Fruit fly (Drosophila melanogaster): ENCODE results near the gene CG4942.

CG4942 gene

DNA sequence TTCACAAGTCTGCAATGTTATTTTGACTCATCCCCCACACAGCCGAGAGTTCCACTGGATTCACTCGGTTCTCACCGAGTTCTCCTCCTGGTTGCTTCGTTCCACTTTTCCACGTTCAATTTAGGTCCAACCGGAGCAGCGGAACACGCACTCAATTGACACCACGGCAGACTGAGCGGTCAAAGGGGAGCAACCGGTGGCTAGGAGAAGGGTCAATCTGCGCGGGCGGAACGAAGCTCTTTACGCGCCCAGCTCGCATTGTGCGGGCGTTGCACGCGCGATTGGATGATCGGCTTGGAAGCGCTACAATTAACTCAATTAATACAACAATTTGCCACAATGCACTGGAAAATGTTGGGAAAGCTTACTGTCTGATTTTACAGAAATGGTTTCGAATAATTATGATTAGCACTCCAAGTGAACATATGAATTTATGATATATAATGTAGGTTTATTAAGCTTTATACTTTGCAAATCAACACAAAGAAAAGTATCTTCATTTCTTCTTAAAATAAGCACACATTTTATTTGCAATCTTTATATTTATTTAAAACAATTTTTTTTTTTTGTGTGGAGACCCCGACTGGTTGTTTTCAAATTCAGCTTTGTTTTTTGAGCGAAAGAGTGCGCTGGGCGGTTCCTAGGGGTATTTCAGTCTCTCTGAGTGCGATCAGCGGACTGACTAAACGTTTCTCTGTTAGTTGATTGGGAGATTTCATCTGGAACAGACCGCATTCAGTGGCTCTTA is 19.6 kb downstream of the CG4942 start, which contains the start of gene CG32032:
TSS of gene CG32032 (plus strand) at position 698 of the 748 bp plus-strand sequence.
- no peak for TF ChIP-seq esn (GFP tag; optimal IDR thresholded peaks at IDR 0.05)
- no peak for TF ChIP-seq Eip75B (GFP tag; optimal IDR thresholded peaks at IDR 0.05)
- TF ChIP-seq Met (GFP tag; optimal IDR thresholded peaks at IDR 0.05), result no peak
- peak; percentile 11 for TF ChIP-seq CG6808 (GFP tag; optimal IDR thresholded peaks at IDR 0.05)
- no peak for TF ChIP-seq fd85E (GFP tag; optimal IDR thresholded peaks at IDR 0.05)
- TF ChIP-seq Sox15 (GFP tag; optimal IDR thresholded peaks at IDR 0.05), result no peak
- no peak for TF ChIP-seq CG11902 (GFP tag; optimal IDR thresholded peaks at IDR 0.05)
- TF ChIP-seq Hr39 (GFP tag; optimal IDR thresholded peaks at IDR 0.05), result no peak
- peak; percentile 21 for TF ChIP-seq net (GFP tag; optimal IDR thresholded peaks at IDR 0.05)
- no peak for TF ChIP-seq fd59A (GFP tag; optimal IDR thresholded peaks at IDR 0.05)
- TF ChIP-seq Lpt (GFP tag; optimal IDR thresholded peaks at IDR 0.05), result no peak
- peak; percentile 18 for TF ChIP-seq CG8632 (GFP tag; optimal IDR thresholded peaks at IDR 0.05)
- TF ChIP-seq ss (GFP tag; optimal IDR thresholded peaks at IDR 0.05), result no peak
- peak; percentile 67 for TF ChIP-seq svp (GFP tag)
- TF ChIP-seq Hr38 (GFP tag; optimal IDR thresholded peaks at IDR 0.05), result no peak
- peak; percentile 75 for TF ChIP-seq CG8319 (GFP tag; optimal IDR thresholded peaks at IDR 0.05)
- TF ChIP-seq Ets96B (tag; optimal IDR thresholded peaks at IDR 0.05), result no peak
- TF ChIP-seq CG16779 (tag; optimal IDR thresholded peaks at IDR 0.05), result peak; percentile 14
- TF ChIP-seq CG11294 (GFP tag; IDR thresholded peaks at IDR 0.05), result no peak
- no peak for TF ChIP-seq Sox14 (GFP tag; optimal IDR thresholded peaks at IDR 0.05)
- peak; percentile 59; the same call in 1 of the 3 replicates for TF ChIP-seq eg (GFP tag; IDR thresholded peaks at IDR 0.05)
- peak; percentile 25 for TF ChIP-seq CG3919 (GFP tag; optimal IDR thresholded peaks at IDR 0.05)
- peak; percentile 22 for TF ChIP-seq CG4318 (GFP tag; optimal IDR thresholded peaks at IDR 0.05)
- no peak for TF ChIP-seq salr (GFP tag; optimal IDR thresholded peaks at IDR 0.05)
- peak; percentile 51; the same call in 1 of the 3 replicates for TF ChIP-seq CG8119 (GFP tag; IDR thresholded peaks at IDR 0.05)
- peak; percentile 64 for TF ChIP-seq CG32006 (GFP tag; optimal IDR thresholded peaks at IDR 0.05)
- peak; percentile 9 for TF ChIP-seq CG34406 (GFP tag; optimal IDR thresholded peaks at IDR 0.05)
- peak; percentile 9 for TF ChIP-seq pdm3 (GFP tag; optimal IDR thresholded peaks at IDR 0.05)
- 0 out of 3 replicates have a peak, but pooled peaks have one; percentile 32 for TF ChIP-seq CG6163 (GFP tag; IDR thresholded peaks at IDR 0.05)
- TF ChIP-seq Ets21C (GFP tag; optimal IDR thresholded peaks at IDR 0.05), result no peak
- no peak for TF ChIP-seq Blimp-1 (GFP tag; optimal IDR thresholded peaks at IDR 0.05)
- no peak for TF ChIP-seq CG31627 (GFP tag; optimal IDR thresholded peaks at IDR 0.05)
- no peak for TF ChIP-seq Eip78C (GFP tag)
- TF ChIP-seq spab (GFP tag; optimal IDR thresholded peaks at IDR 0.05), result no peak
- TF ChIP-seq acj6 (GFP tag; optimal IDR thresholded peaks at IDR 0.05), result peak; percentile 34
- TF ChIP-seq Smox (GFP tag; optimal IDR thresholded peaks at IDR 0.05), result peak; percentile 34
- 0 out of 2 replicates have a peak, but pooled peaks have one; percentile 31 for TF ChIP-seq CG15336 (GFP tag; IDR thresholded peaks at IDR 0.05)
- TF ChIP-seq Eip93F (GFP tag; optimal IDR thresholded peaks at IDR 0.05), result no peak
- TF ChIP-seq CG7368 (GFP tag; optimal IDR thresholded peaks at IDR 0.05), result no peak
- TF ChIP-seq dac (GFP tag; optimal IDR thresholded peaks at IDR 0.05), result no peak
- peak; percentile 31 for TF ChIP-seq CG10631 (GFP tag; optimal IDR thresholded peaks at IDR 0.05)
- no peak for TF ChIP-seq lz (GFP tag; optimal IDR thresholded peaks at IDR 0.05)
- no peak for TF ChIP-seq vri (GFP tag; optimal IDR thresholded peaks at IDR 0.05)
- no peak for TF ChIP-seq fkh (GFP tag; optimal IDR thresholded peaks at IDR 0.05)
- no peak for TF ChIP-seq CG11762 (GFP tag; optimal IDR thresholded peaks at IDR 0.05; ENCODE audit: insufficient read depth)
- no peak for TF ChIP-seq CG1621 (tag; optimal IDR thresholded peaks at IDR 0.05)
- TF ChIP-seq topi (GFP tag; optimal IDR thresholded peaks at IDR 0.05), result no peak
- no peak for TF ChIP-seq CG3032 (tag; optimal IDR thresholded peaks at IDR 0.05)
- TF ChIP-seq CG6276 (GFP tag; optimal IDR thresholded peaks at IDR 0.05), result peak; percentile 32
- TF ChIP-seq achi (GFP tag; optimal IDR thresholded peaks at IDR 0.05), result no peak
- TF ChIP-seq CG6792 (GFP tag; optimal IDR thresholded peaks at IDR 0.05), result peak; percentile 13
